Worm (Caenorhabditis elegans) whole organism, L3 larva: ENCODE data around the gene flh-3.

Source experiments
- R02D3.7 ChIP-seq: fragments of 150-350 bp; optimal IDR thresholded peaks from 2 replicates; lab custom pipeline; 2014; ENCODE audit warnings: missing biosample characterization, missing genetic modification characterization
- ZK546.5 ChIP-seq: sonication (generic microtip); optimal IDR thresholded peaks from 2 replicates; lab custom pipeline; 2017; ENCODE audit warnings: missing biosample characterization, missing genetic modification characterization
- aly-2 ChIP-seq: fragments of 150-350 bp; optimal IDR thresholded peaks from 2 replicates; lab custom pipeline; 2014; ENCODE audit warnings: missing biosample characterization, missing genetic modification characterization
- ceh-16 ChIP-seq: sonication (generic microtip); optimal IDR thresholded peaks from 2 replicates; lab custom pipeline; 2017; ENCODE audit warnings: missing biosample characterization, missing genetic modification characterization
- ceh-28 ChIP-seq: fragments of 150-350 bp; optimal IDR thresholded peaks from 2 replicates; lab custom pipeline; 2014; ENCODE audit warnings: missing biosample characterization, missing genetic modification reagents, missing genetic modification characterization
- ceh-82 ChIP-seq: fragments of 150-350 bp; optimal IDR thresholded peaks from 2 replicates; lab custom pipeline; 2014; ENCODE audit warnings: missing biosample characterization, missing genetic modification characterization
- ceh-9 ChIP-seq: sonication (generic microtip); optimal IDR thresholded peaks from 2 replicates; lab custom pipeline; 2018; ENCODE audit warnings: missing biosample characterization, missing genetic modification characterization
- egl-27 ChIP-seq: sonication (generic microtip); optimal IDR thresholded peaks from 4 replicates; lab custom pipeline; 2017; ENCODE audit warnings: missing biosample characterization, missing genetic modification reagents, missing genetic modification characterization
- elt-1 ChIP-seq: fragments of 150-350 bp; optimal IDR thresholded peaks from 2 replicates; lab custom pipeline; 2014; ENCODE audit warnings: missing biosample characterization, missing genetic modification characterization
- elt-2 ChIP-seq: sonication (generic microtip); optimal IDR thresholded peaks from 2 replicates; lab custom pipeline; 2016; ENCODE audit warnings: missing genetic modification reagents, mild to moderate bottlenecking, missing genetic modification characterization, missing compliant biosample characterization
- elt-3 ChIP-seq, 3 experiments: fragments of 150-350 bp in 1 of 3; sonication (generic microtip) in 2 of 3; optimal IDR thresholded peaks; 2 replicates in 2 of 3; 4 replicates in 1 of 3; lab custom pipeline; 2014 to 2017; ENCODE audit warnings: missing biosample characterization in 3 of 3, missing genetic modification characterization in 3 of 3
- fkh-10 ChIP-seq: sonication (generic microtip); optimal IDR thresholded peaks from 2 replicates; lab custom pipeline; 2017; ENCODE audit warnings: missing biosample characterization, missing genetic modification reagents, missing genetic modification characterization
- fkh-2 ChIP-seq: fragments of 150-350 bp; optimal IDR thresholded peaks from 2 replicates; lab custom pipeline; 2014; ENCODE audit warnings: missing biosample characterization, missing genetic modification reagents, missing genetic modification characterization
- fos-1 ChIP-seq: fragments of 150-350 bp; optimal IDR thresholded peaks from 2 replicates; lab custom pipeline; 2014; ENCODE audit warnings: missing biosample characterization, missing genetic modification characterization
- hmg-11 ChIP-seq: sonication (generic microtip); optimal IDR thresholded peaks from 2 replicates; lab custom pipeline; 2016; ENCODE audit warnings: missing genetic modification characterization, missing compliant biosample characterization
- lin-15B ChIP-seq: fragments of 150-350 bp; optimal IDR thresholded peaks from 2 replicates; lab custom pipeline; 2014; ENCODE audit warnings: missing biosample characterization, missing genetic modification characterization
- lin-39 ChIP-seq: fragments of 150-350 bp; optimal IDR thresholded peaks from 2 replicates; lab custom pipeline; 2018; ENCODE audit warnings: missing biosample characterization, missing genetic modification reagents, missing genetic modification characterization
- lsy-12 ChIP-seq: sonication (generic microtip); optimal IDR thresholded peaks from 2 replicates; lab custom pipeline; 2016; ENCODE audit warnings: mild to moderate bottlenecking, missing genetic modification characterization, missing compliant biosample characterization
- mdl-1 ChIP-seq: fragments of 150-350 bp; optimal IDR thresholded peaks from 2 replicates; lab custom pipeline; 2014; ENCODE audit warnings: missing biosample characterization, missing genetic modification characterization
- mml-1 ChIP-seq: fragments of 150-350 bp; sonication (generic microtip); optimal IDR thresholded peaks from 3 replicates; lab custom pipeline; 2014; ENCODE audit warnings: missing biosample characterization, missing genetic modification characterization
- nfya-1 ChIP-seq: sonication (generic microtip); optimal IDR thresholded peaks from 2 replicates; lab custom pipeline; 2017; ENCODE audit warnings: missing genetic modification characterization, mild to moderate bottlenecking, missing compliant biosample characterization, antibody characterized with exemption, moderate library complexity; ENCODE audit not compliant: insufficient read depth
- nhr-11 ChIP-seq: fragments of 150-350 bp; optimal IDR thresholded peaks from 2 replicates; lab custom pipeline; 2014; ENCODE audit warnings: missing biosample characterization, missing genetic modification characterization
- nhr-12 ChIP-seq: fragments of 150-350 bp; optimal IDR thresholded peaks from 2 replicates; lab custom pipeline; 2014; ENCODE audit warnings: missing biosample characterization, missing genetic modification characterization
- nhr-23 ChIP-seq: fragments of 150-350 bp; optimal IDR thresholded peaks from 2 replicates; lab custom pipeline; 2014; ENCODE audit warnings: missing biosample characterization, missing genetic modification reagents, missing genetic modification characterization
- nhr-237 ChIP-seq: fragments of 150-350 bp; optimal IDR thresholded peaks from 2 replicates; lab custom pipeline; 2014; ENCODE audit warnings: missing biosample characterization, missing genetic modification characterization
- nhr-43 ChIP-seq: sonication (generic microtip); optimal IDR thresholded peaks from 2 replicates; lab custom pipeline; 2016; ENCODE audit warnings: mild to moderate bottlenecking, missing genetic modification characterization, missing compliant biosample characterization; ENCODE audit not compliant: poor library complexity, severe bottlenecking
- nhr-67 ChIP-seq: fragments of 150-350 bp; optimal IDR thresholded peaks from 2 replicates; lab custom pipeline; 2014; ENCODE audit warnings: missing biosample characterization, missing genetic modification characterization
- nhr-77 ChIP-seq: fragments of 150-350 bp; optimal IDR thresholded peaks from 2 replicates; lab custom pipeline; 2014; ENCODE audit warnings: missing biosample characterization, missing genetic modification characterization
- pqm-1 ChIP-seq: fragments of 150-350 bp; optimal IDR thresholded peaks from 2 replicates; lab custom pipeline; 2017; ENCODE audit warnings: missing biosample characterization, missing genetic modification characterization, inconsistent platforms
- sea-2 ChIP-seq: fragments of 150-350 bp; sonication (generic microtip); optimal IDR thresholded peaks from 4 replicates; lab custom pipeline; 2014; ENCODE audit warnings: missing biosample characterization, missing genetic modification reagents, missing genetic modification characterization
- skn-1 ChIP-seq: fragments of 150-350 bp; optimal IDR thresholded peaks from 2 replicates; lab custom pipeline; 2014; ENCODE audit warnings: missing biosample characterization, missing genetic modification characterization
- snpc-4 ChIP-seq: fragments of 150-350 bp; optimal IDR thresholded peaks from 2 replicates; lab custom pipeline; 2014; ENCODE audit warnings: missing biosample characterization, missing genetic modification characterization
- unc-39 ChIP-seq: sonication (generic microtip); optimal IDR thresholded peaks from 4 replicates; lab custom pipeline; 2017; ENCODE audit warnings: missing biosample characterization, missing genetic modification characterization
- unc-62 ChIP-seq: fragments of 150-350 bp; sonication (generic microtip); optimal IDR thresholded peaks from 4 replicates; lab custom pipeline; 2014; ENCODE audit warnings: missing biosample characterization, missing genetic modification reagents, missing genetic modification characterization
- zag-1 ChIP-seq: fragments of 150-350 bp; optimal IDR thresholded peaks from 2 replicates; lab custom pipeline; 2014; ENCODE audit warnings: missing biosample characterization, missing genetic modification characterization
- ztf-11 ChIP-seq: fragments of 150-350 bp; optimal IDR thresholded peaks from 2 replicates; lab custom pipeline; 2014; ENCODE audit warnings: missing biosample characterization, missing genetic modification characterization

Gene flh-3

DNA sequence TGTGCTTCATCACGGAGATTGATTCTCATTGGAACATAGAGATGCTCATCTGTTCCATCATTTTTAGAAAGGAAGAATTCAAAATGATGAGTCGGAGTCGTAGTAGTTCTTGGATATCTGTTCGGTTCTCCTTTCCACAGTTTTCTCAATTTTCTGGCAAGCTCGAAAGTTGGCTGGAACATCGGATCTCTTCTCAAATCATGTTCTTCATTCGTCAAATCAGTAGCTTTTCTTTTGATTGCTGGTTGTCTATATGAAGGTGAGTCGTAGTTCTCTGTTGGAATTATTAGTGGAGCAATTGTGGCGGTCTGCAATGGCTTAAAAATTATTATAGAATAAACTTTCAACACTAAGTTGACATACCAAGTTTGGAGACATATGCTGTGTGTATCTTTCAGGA, 7.6 kb upstream of the flh-3 start:
- TF ChIP-seq mdl-1 (tag; lab: Kevin White, UChicago) (no peak), elt-3 (tag; optimal IDR thresholded peaks at IDR 0.05; lab: Kevin White, UChicago) (no peak), ceh-9 (no peak), elt-1 (no peak), ZK546.5 (tag; lab: Kevin White, UChicago) (no peak), pqm-1 (tag; lab: Kevin White, UChicago) (no peak), egl-27 (tag; lab: Kevin White, UChicago) (no peak), nhr-12 (tag; lab: Kevin White, UChicago) (no peak), aly-2 (tag; lab: Kevin White, UChicago) (no peak), R02D3.7 (no peak), nhr-43 (tag; lab: Kevin White, UChicago) (no peak), hmg-11 (tag; lab: Kevin White, UChicago) (no peak), snpc-4 (tag; lab: Kevin White, UChicago) (no peak), fkh-10 (GFP tag; lab: Kevin White, UChicago) (no peak), mml-1 (tag; lab: Kevin White, UChicago) (no peak), ceh-28 (no peak), nhr-77 (tag; lab: Kevin White, UChicago) (no peak), elt-2 (tag; lab: Kevin White, UChicago) (no peak)

DNA sequence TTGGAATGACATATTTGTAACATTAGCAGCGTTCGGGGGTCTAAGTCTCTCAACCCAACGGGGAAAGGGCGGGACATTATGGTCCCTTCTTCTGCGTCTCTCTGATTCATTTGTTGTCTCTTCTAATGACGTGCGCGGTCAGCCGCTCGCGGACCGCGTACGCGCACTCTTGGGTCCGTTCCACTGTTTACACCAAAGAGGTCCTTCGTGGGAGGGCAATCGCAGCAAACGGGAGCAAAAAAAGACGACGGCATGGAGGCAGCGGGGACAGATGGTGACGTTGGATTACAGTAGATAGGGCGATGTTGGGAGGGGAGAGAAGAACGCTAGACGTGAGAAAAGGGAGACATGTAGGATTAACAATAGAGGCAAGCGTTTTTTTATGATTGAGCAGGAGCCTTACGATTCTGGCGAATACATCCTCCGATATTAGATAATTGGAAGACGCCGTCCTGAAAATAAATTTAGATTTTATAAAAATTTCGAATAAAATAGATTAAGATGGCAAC, 6.0 kb upstream of the flh-3 start, which contains the start of gene flh-1:
flh-1 (minus strand) TSS at position 459 of the 509 bp plus-strand sequence.
- no peak for TF ChIP-seq pqm-1 (tag; lab: Kevin White, UChicago)
- TF ChIP-seq fkh-10 (GFP tag; lab: Kevin White, UChicago): no peak
- no peak for TF ChIP-seq zag-1 (tag; lab: Kevin White, UChicago)
- TF ChIP-seq lin-39 (tag; lab: Kevin White, UChicago): no peak
- TF ChIP-seq unc-39 (tag; lab: Kevin White, UChicago): no peak
- TF ChIP-seq mdl-1 (tag; lab: Kevin White, UChicago): no peak
- TF ChIP-seq ceh-9: no peak
- TF ChIP-seq lsy-12 (tag; lab: Kevin White, UChicago): no peak
- TF ChIP-seq nfya-1 (tag; lab: Kevin White, UChicago): no peak
- no peak for TF ChIP-seq ceh-16 (tag; lab: Kevin White, UChicago)
- TF ChIP-seq fos-1: no peak
- TF ChIP-seq nhr-237 (tag; lab: Kevin White, UChicago): no peak
- TF ChIP-seq nhr-23 (tag; lab: Kevin White, UChicago): no peak
- no peak for TF ChIP-seq ceh-82 (tag; lab: Kevin White, UChicago)
- TF ChIP-seq elt-1: no peak
- no peak for TF ChIP-seq sea-2 (GFP tag; lab: Kevin White, UChicago)
- TF ChIP-seq nhr-67 (tag; lab: Kevin White, UChicago): no peak
- no peak for TF ChIP-seq nhr-11

DNA sequence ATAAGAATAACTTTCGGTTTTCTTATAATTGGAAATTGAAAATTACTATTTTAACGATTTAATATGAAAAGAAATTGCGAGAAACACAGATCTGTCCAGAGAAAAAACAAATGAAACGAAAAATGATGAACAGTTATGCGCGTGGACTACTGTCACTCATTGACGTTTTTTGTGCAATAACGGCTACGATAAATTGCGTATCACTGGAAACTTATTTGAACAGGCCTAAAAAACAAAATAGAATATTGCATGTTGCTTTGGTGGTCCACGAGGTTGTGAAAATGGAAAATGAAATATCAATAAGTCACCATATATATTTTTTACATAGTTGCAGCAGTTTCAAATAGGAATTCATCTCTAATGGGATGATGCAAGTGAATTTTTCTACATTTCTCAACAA, 5.4 kb upstream of the flh-3 start:
- no peak for TF ChIP-seq unc-62
- TF ChIP-seq ceh-16 (tag; lab: Kevin White, UChicago): no peak
- TF ChIP-seq egl-27 (tag; lab: Kevin White, UChicago): no peak
- no peak for TF ChIP-seq zag-1 (tag; lab: Kevin White, UChicago)
- TF ChIP-seq nhr-12 (tag; lab: Kevin White, UChicago): no peak
- TF ChIP-seq ztf-11 (tag; lab: Kevin White, UChicago): no peak
- TF ChIP-seq mml-1 (tag; lab: Kevin White, UChicago): no peak
- TF ChIP-seq nfya-1 (tag; lab: Kevin White, UChicago): no peak
- TF ChIP-seq nhr-67 (tag; lab: Kevin White, UChicago): no peak
- TF ChIP-seq lin-15B (tag; lab: Kevin White, UChicago): no peak
- no peak for TF ChIP-seq nhr-77 (tag; lab: Kevin White, UChicago)

DNA sequence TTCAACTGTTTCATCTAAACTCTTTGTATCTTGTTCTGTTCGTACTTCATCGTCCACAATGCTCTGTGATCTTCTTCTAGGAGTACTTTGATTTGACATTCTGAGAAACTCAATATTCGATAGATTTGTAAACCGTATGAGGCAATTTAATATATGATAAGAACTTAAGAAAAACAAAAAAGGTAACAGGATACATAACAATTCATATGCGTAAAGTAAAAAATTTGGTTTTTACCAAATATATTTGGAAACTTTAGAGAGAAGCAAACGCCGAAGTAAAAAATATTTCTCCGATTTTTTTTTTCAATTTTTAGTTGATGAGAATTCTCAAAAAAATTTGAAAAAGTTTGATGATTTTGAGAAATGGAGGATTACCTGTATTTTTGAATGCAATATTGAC, 3.4 kb upstream of the flh-3 start, which contains the start of gene Y11D7A.19:
Y11D7A.19 (minus strand) TSS at position 101 of the 400 bp plus-strand sequence.
- TF ChIP-seq lin-15B (tag; lab: Kevin White, UChicago): no peak
- TF ChIP-seq ceh-82 (tag; lab: Kevin White, UChicago): no peak
- no peak for TF ChIP-seq fkh-2
- no peak for TF ChIP-seq nhr-237 (tag; lab: Kevin White, UChicago)
- no peak for TF ChIP-seq skn-1 (tag; lab: Kevin White, UChicago)
